Worm (Caenorhabditis elegans) whole organism, L4/young adult: ENCODE data around the gene toe-1.

Experiments
- W03F9.2 ChIP-seq: fragments of 150-350 bp; optimal IDR thresholded peaks from 2 replicates; lab custom pipeline; 2014; ENCODE audit warnings: missing biosample characterization, missing genetic modification characterization
- dao-5 ChIP-seq: sonication (generic microtip); optimal IDR thresholded peaks from 2 replicates; lab custom pipeline; 2016; ENCODE audit warnings: missing genotype, missing genetic modification characterization, moderate library complexity, missing compliant biosample characterization
- him-1 ChIP-seq: sonication (generic microtip); optimal IDR thresholded peaks from 2 replicates; lab custom pipeline; 2016; ENCODE audit warnings: missing genotype, missing genetic modification reagents, missing genetic modification characterization, missing compliant biosample characterization

Gene toe-1

ce11 chrII:4435134-4435533 is 10.2 kb downstream of the toe-1 start, which contains the start of gene nhr-273:
nhr-273 (plus strand) TSS chrII:4435300.
- TF ChIP-seq him-1 (tag; lab: Kevin White, UChicago) (no peak), W03F9.2 (tag; lab: Kevin White, UChicago) (no peak), dao-5 (tag; lab: Kevin White, UChicago) (no peak)

- TF ChIP-seq him-1 (tag; lab: Kevin White, UChicago) (no peak), dao-5 (tag; lab: Kevin White, UChicago) (no peak), W03F9.2 (tag; lab: Kevin White, UChicago) (no peak)
These were observed 13.6 kb downstream of the toe-1 start, which contains the start of gene nhr-16 for ce11 chrII:4438601-4439000. nhr-16 (plus strand) TSS chrII:4438805.

DNA sequence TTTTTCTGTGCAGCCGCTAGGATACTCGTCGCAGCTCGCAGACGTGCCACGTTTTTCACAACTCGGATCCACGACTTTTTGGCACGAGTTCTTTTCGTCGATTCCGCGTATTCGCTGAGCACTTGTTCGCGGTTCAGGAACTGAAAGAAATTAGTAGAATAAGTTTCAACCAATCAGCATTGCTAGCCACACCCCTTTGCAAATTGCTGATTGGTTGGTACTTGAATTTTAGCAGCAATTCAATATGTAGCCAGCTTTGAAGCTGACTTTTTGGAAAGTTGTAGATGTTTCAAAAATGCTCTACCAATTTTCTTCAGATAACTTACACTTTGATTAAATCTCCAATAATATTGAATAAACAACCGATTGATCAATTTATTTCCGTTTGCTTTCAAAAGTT is 16.3 kb downstream of the toe-1 start:
- TF ChIP-seq W03F9.2 (tag; lab: Kevin White, UChicago) = no peak
- no peak for TF ChIP-seq him-1 (tag; lab: Kevin White, UChicago)
- no peak for TF ChIP-seq dao-5 (tag; lab: Kevin White, UChicago)

- TF ChIP-seq dao-5 (tag; lab: Kevin White, UChicago) (no peak), him-1 (tag; lab: Kevin White, UChicago) (no peak), W03F9.2 (tag; lab: Kevin White, UChicago) (no peak)
These were observed 19.8 kb downstream of the toe-1 start for ce11 chrII:4444811-4445210.

- TF ChIP-seq W03F9.2 (tag; lab: Kevin White, UChicago) (no peak), dao-5 (tag; lab: Kevin White, UChicago) (no peak)
These were observed 28.1 kb downstream of the toe-1 start, which contains the start of gene twk-2 for ce11 chrII:4453051-4453450. twk-2 (minus strand) TSS chrII:4453151.

ce11 chrII:4453453-4453852 is 28.5 kb downstream of the toe-1 start:
- TF ChIP-seq W03F9.2 (tag; lab: Kevin White, UChicago) (no peak), him-1 (tag; lab: Kevin White, UChicago) (no peak), dao-5 (tag; lab: Kevin White, UChicago) (no peak)

DNA sequence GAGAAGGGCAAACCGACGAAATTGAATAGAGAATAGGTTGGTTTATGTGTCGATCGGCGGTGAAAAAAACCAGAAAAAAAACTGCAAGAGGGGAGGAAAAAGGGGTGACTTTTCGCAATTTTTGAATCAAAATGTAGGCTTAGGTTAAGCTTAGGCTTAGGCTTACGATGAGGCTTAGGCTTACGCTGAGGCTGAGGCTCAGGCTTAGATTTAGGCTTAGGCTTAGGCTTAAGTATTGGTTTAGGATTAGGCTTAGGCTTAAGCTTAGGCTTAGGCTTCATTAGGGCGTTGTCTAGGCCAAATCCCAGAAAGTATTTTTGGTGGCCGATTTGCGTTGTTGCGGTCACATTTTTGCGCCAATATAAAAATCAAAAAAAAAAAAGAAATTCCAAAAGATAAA is 29.9 kb downstream of the toe-1 start:
- TF ChIP-seq him-1 (tag; lab: Kevin White, UChicago) (no peak), dao-5 (tag; lab: Kevin White, UChicago) (no peak), W03F9.2 (tag; lab: Kevin White, UChicago) (no peak)

ce11 chrII:4456024-4456423 is 31.1 kb downstream of the toe-1 start:
- no peak for TF ChIP-seq W03F9.2 (tag; lab: Kevin White, UChicago)
- TF ChIP-seq dao-5 (tag; lab: Kevin White, UChicago) = no peak
- peak; percentile 80 for TF ChIP-seq him-1 (tag; lab: Kevin White, UChicago)

ce11 chrII:4460297-4460696 is 35.3 kb downstream of the toe-1 start:
- no peak for TF ChIP-seq him-1 (tag; lab: Kevin White, UChicago)
- no peak for TF ChIP-seq dao-5 (tag; lab: Kevin White, UChicago)
- TF ChIP-seq W03F9.2 (tag; lab: Kevin White, UChicago) = no peak

DNA sequence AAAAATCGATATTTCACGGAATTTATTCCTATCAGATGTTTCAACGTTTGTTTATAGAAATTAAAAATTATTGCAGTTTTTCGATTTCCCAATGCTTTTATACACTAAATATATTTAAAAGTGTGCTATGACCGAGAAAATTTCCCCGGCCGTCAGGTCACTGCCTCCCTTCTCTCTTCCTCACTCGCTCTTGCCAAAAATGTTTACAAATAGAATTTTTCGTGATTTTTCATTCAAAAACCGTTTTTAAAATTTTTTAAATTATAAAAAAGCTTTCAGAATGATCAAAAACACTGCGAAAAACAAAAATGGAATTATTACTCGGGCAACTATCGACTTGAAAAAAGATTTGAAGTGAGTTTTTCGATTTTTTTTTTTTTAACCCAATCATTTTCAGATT is 35.9 kb downstream of the toe-1 start, which contains the start of the genes T12C9.7 and vps-18:
TSS of gene T12C9.7 (minus strand) at position 101 of the 400 bp plus-strand sequence.
TSS of gene vps-18 (plus strand) at position 280 of the 400 bp plus-strand sequence.
- TF ChIP-seq dao-5 (tag; lab: Kevin White, UChicago) (no peak), W03F9.2 (tag; lab: Kevin White, UChicago) (no peak), him-1 (tag; lab: Kevin White, UChicago) (no peak)

DNA sequence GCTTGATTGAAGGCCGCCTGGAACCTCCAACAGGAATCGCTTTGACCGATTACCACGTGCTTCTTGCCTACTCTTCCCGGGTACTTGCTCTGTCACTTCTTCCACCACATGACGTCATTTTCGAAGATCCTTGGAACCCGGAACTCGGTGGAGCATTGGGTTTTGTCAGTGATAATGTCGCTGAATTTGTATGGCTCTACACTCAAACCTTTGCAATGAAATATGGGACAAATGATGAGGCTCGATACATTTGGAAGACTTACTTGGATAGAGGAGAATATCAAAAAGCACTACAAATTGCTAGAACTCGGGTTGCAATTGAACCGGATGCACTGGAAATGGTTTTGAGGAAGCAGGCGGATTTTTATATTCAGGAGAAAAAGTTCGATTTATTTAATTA is 37.9 kb downstream of the toe-1 start:
- no peak for TF ChIP-seq him-1 (tag; lab: Kevin White, UChicago)

ce11 chrII:4467869-4468268 is 42.9 kb downstream of the toe-1 start, which contains the start of gene W06B4.2:
W06B4.2 (plus strand) TSS chrII:4468169.
- TF ChIP-seq W03F9.2 (tag; lab: Kevin White, UChicago) (no peak), him-1 (tag; lab: Kevin White, UChicago) (no peak), dao-5 (tag; lab: Kevin White, UChicago) (no peak)

DNA sequence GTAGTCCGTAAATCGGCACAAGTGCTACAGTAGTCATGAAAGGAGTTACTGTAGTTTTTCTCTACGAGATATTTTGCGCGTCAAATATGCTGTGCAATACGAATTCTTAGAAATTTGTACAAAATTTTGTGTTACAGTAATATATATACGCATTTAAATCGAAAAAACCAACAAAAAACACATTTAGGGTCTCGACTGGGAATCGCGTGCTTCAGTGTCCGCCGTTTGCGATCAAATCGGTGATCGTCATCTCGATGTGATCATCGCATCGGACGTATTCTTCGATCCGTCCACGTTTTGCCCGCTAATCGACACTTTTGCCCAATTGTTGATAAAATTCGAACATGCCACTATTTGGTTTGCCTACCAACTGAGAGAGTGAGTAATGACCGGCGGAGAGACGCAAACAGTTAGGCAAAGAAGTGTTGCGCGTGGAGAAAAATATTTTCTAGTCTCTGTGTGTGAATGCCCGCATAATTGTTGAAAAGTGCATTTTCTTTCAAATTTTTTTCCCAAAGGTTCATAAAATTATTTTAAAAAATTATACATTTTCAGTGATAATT is 44.0 kb downstream of the toe-1 start:
- TF ChIP-seq W03F9.2 (tag; lab: Kevin White, UChicago) (no peak), dao-5 (tag; lab: Kevin White, UChicago) (no peak)

DNA sequence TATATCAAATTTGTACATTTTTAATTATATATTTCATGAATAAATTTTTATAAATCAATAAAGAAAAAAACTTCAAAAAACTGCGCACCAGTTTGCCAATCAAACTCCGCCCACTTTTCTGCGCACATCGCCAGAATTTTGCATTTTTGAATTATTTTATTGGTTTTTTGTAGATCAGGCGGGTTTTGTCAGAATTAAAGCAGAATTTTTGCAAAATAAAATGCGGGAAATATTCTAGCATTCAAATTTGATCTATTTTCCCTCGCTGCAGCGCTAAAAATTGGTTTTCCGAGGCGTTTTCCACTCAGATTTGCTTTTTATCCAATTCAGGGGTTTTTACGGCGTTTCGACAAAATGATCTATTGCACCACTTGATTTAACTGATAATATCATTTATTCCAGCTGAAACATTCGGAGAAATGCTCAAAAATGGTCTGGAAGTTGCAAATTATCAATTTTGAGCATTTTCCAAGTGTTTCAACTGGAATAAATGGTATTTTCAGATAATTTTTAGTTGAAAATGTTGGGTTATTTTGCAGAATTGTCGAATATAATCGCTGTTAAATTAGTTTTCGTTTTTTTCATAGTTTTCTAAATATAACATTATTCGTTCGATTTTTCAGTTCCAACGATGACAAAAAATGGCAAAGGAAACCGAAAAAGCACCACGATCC is 46.1 kb downstream of the toe-1 start, which contains the start of gene W06B4.1:
TSS of gene W06B4.1 (plus strand) at position 624 of the 674 bp plus-strand sequence.
- no peak for TF ChIP-seq him-1 (tag; lab: Kevin White, UChicago)
- TF ChIP-seq dao-5 (tag; lab: Kevin White, UChicago) = no peak
- no peak for TF ChIP-seq W03F9.2 (tag; lab: Kevin White, UChicago)
